Worm (Caenorhabditis elegans) whole organism, L4 larva: Measurements from ENCODE around the gene ech-6.

Source experiments
- nhr-25 ChIP-seq: sonication (generic microtip); optimal IDR thresholded peaks from 2 replicates; lab custom pipeline; 2017; ENCODE audit warnings: missing genetic modification characterization, mild to moderate bottlenecking, missing compliant biosample characterization, antibody characterized with exemption, moderate library complexity, borderline replicate concordance; ENCODE audit not compliant: insufficient read depth
- nhr-76 ChIP-seq: fragments of 150-350 bp; optimal IDR thresholded peaks from 2 replicates; lab custom pipeline; 2014; ENCODE audit warnings: missing biosample characterization, missing genetic modification characterization
- pha-4 ChIP-seq, 2 experiments: fragments of 150-350 bp in 1 of 2; fragments of 200-800 bp in 1 of 2; sonication (Bioruptor generic) in 1 of 2; IDR thresholded peaks in 1 of 2; optimal IDR thresholded peaks in 1 of 2; 2 replicates each; pipeline versions ENCODE4 v1.3.6 to Lab custom; 2014 to 2022; ENCODE audit warnings: missing genetic modification characterization in 2 of 2, missing genetic modification reagents in 2 of 2, missing biosample characterization in 1 of 2, missing compliant biosample characterization in 1 of 2
- zag-1 ChIP-seq: fragments of 150-350 bp; optimal IDR thresholded peaks from 2 replicates; lab custom pipeline; 2014; ENCODE audit warnings: missing biosample characterization, missing genetic modification characterization

DNA sequence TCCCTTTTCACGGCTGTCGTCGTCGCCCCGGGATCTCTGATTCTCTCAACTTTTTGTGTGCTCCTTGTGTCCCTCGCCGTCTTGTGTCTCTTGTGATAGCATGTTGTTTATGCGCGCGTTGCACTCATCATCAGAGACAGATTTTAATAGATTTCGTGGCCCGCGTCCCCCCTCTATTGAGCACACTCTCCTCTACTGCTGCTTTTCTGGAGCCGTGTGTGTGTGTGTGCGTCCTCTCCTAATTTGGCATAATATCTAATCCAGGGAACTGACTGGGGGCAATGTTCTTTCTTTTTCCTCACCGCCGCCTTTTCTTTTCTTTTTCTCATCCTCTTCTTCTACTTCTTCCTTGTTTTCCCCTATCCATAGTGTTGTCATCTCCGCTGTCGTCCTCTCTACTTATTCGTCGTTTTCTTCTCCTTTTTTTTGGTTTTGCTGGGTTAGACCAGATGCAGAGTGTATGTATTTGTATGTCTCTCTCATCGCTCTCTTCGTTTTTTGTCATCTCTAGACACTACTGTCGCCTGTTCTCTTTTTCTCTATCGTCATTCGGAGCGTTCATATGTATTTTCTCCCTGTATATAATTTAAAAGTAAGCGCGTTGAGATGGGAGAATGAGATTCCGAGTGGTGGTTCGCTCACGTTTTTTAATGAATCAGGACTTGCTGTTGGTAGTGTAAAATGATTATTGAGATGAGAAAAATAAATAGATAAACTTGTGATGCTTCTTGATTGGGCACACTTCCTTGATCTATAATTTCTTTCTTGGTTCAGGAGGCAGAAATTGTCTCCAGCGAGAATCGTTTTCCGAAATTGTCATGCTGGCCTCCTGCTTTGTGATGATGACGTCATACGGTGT lies 48.7 kb downstream of the ech-6 start:
- no peak for TF ChIP-seq pha-4 (GFP tag; IDR thresholded peaks at IDR 0.05; lab: Robert Waterston, UW)
- no peak for TF ChIP-seq pha-4 (tag; optimal IDR thresholded peaks at IDR 0.05; lab: Kevin White, UChicago)
- no peak for TF ChIP-seq nhr-25 (tag; lab: Kevin White, UChicago)
- no peak for TF ChIP-seq zag-1
- no peak for TF ChIP-seq nhr-76 (tag; lab: Kevin White, UChicago)
